Worm (Caenorhabditis elegans): ENCODE results near the gene C23G10.11.

The C23G10.11 gene

DNA sequence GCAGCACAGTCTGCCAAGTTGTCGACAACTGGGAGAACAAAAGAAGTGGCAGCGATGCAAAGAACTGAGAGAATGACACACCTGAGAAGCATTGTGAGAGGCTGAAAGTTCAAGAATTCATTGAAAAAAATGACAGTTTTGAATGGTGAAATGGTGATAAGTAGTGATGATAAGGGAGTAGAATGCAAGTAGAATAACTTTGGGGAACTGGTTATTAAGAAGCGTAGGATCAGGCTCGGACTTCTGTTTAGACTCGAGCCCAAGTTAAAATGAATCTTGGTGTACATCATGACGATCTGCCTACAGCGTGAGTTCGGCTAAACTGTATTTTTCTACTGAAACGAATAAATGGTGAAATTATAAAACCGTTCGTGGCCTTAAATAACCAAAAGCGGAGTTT, 36.8 kb downstream of the C23G10.11 start, which contains the start of gene F42A10.7:
Gene F42A10.7, minus strand, starts transcription at position 101 of the 400 bp plus-strand sequence.
- TF ChIP-seq aha-1 (tag) = peak; percentile 81
- TF ChIP-seq lir-3 (tag; optimal IDR thresholded peaks at IDR 0.05) = no peak

DNA sequence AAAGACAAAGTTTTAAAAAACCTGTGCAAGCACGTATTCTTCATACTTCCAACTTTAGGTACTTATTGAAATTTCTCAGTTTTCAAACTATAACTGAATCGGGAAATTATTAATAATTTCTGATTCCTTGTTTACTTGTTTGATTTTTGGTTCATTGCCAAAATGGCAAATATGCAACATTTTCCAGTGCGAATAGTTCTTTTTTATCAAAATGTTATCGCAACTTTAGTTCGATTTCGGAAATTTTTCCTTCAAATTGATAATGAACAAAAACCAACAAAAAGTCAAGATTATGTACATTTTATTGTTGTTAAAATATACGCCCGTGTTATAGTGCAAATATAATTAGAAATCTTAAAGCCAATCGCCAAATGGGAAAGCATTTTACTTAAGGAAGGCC, 37.7 kb downstream of the C23G10.11 start:
- TF ChIP-seq hmg-1.1 (GFP tag; IDR thresholded peaks at IDR 0.05) = no peak
- TF ChIP-seq dpl-1 (GFP tag; optimal IDR thresholded peaks at IDR 0.05) = no peak
- TF ChIP-seq pqm-1 (tag; optimal IDR thresholded peaks at IDR 0.05) = peak; percentile 3
- TF ChIP-seq rbr-2 (tag; optimal IDR thresholded peaks at IDR 0.05) = no peak
- TF ChIP-seq daf-16 (GFP tag; optimal IDR thresholded peaks at IDR 0.05) = no peak
- peak; percentile 10 for TF ChIP-seq daf-16 (tag; optimal IDR thresholded peaks at IDR 0.05)
- no peak for TF ChIP-seq lin-15B (tag; optimal IDR thresholded peaks at IDR 0.05)

DNA sequence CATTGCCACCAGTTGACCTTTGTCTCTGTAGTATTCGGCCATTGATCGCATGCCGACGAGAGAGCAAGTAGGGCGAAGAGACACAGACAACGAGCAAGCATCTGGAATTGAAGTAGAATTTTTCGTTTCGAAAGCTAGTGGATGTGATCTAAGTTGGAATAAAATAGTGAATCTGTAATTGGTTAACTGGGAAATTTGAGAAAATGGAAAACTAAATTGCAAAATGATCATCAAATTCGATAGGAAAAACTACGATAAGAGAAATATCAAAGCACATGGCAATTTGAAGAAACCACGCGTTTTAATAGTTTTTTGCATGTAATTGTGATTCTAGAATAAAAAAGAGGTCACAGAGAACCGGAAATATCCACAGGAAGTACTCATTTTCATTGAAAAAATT, 38.6 kb downstream of the C23G10.11 start, which contains the start of gene F42A10.6:
Gene F42A10.6, minus strand, starts transcription at position 101 of the 400 bp plus-strand sequence.
- TF ChIP-seq unc-62 (GFP tag; optimal IDR thresholded peaks at IDR 0.05 in 1 of 2) (peak in 1 of 2 experiments; percentile 57), unc-62 (tag; optimal IDR thresholded peaks at IDR 0.05) (no peak), snpc-4 (tag; optimal IDR thresholded peaks at IDR 0.05) (no peak), nhr-28 (tag; optimal IDR thresholded peaks at IDR 0.05) (peak; percentile 8), dmd-6 (GFP tag; IDR thresholded peaks at IDR 0.05) (peak; percentile 43), pqm-1 (tag; optimal IDR thresholded peaks at IDR 0.05) (peak; percentile 48), hmg-1.1 (GFP tag; IDR thresholded peaks at IDR 0.05) (no peak), lin-13 (GFP tag; optimal IDR thresholded peaks at IDR 0.05) (no peak), zfp-3 (GFP tag; conservative IDR thresholded peaks at IDR 0.05) (no peak), jun-1 (tag; optimal IDR thresholded peaks at IDR 0.05) (no peak)

DNA sequence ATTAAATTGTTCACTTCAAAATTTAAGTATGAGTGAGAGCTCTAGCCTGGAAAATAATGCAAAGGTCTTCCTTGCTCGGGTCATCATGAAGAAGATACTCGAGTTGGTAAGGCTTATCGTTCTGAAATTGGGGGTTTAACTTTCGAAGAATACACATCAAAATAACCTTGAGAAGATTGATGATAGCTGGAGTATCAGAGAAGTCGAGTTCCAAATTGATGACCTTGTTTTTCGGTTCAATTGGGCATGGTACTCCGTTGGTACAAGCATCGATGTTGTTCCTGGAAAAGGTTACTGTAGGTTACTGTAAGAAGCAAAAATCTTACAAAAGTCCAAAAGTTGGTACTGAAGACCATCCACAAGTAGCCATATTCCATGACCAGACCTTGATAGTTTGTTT, 39.2 kb downstream of the C23G10.11 start:
- no peak for TF ChIP-seq Y48G9A.11 (GFP tag; IDR thresholded peaks at IDR 0.05)
- no peak for TF ChIP-seq lsy-2 (tag; optimal IDR thresholded peaks at IDR 0.05)
- no peak for TF ChIP-seq ztf-11 (tag; optimal IDR thresholded peaks at IDR 0.05)

DNA sequence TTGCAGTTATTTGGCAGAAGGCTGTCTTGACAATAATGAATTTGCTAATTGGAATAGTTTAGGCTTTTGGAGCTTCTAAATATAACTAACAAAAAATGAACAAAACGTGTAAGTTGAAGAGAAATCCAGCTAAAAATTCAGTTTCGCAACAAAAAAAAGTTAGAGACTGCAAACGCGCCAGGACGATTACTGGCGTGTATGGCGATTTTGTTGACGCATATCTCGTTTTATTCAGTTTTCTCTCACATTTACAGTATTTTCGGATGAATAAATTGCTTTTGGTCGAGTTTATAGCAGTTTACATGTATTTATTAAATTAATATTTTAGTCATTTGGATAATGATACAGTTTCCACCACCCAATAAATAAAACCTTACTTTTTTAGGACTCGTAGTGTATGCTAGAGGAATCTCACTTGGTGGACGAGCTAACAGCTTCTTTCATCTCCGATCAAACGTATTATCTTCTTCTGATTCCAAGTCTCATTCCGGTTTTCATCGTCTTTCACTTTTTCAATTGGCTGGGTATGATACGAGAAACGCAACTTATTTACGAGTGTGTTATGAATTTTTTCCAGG, 42.3 kb downstream of the C23G10.11 start, which contains the start of the genes abcf-3 and F42A10.5:
Gene abcf-3, plus strand, starts transcription at position 384 of the 578 bp plus-strand sequence.
Gene F42A10.5, minus strand, starts transcription at position 458 of the 578 bp plus-strand sequence.
- TF ChIP-seq mes-2 (tag; optimal IDR thresholded peaks at IDR 0.05; ENCODE audit: poor library complexity, severe bottlenecking) (peak; percentile 79), fos-1 (tag; optimal IDR thresholded peaks at IDR 0.05) (no peak), egl-43 (GFP tag; IDR thresholded peaks at IDR 0.05) (no peak), mep-1 (tag; optimal IDR thresholded peaks at IDR 0.05) (peak; percentile 71), nhr-102 (tag; optimal IDR thresholded peaks at IDR 0.05) (peak; percentile 15), ceh-20 (GFP tag; IDR thresholded peaks at IDR 0.05) (no peak), lin-13 (GFP tag; optimal IDR thresholded peaks at IDR 0.05) (peak; percentile 23), nhr-77 (tag; optimal IDR thresholded peaks at IDR 0.05) (peak; percentile 72), madf-5 (GFP tag; IDR thresholded peaks at IDR 0.05) (no peak), lin-38 (GFP tag; IDR thresholded peaks at IDR 0.05) (no peak; the same call in 1 of the 2 replicates), pha-4 (GFP tag; IDR thresholded peaks at IDR 0.05) (no peak), pha-4 (tag; optimal IDR thresholded peaks at IDR 0.05) (peak; percentile 30), zip-11 (GFP tag; IDR thresholded peaks at IDR 0.05) (no peak), rbr-2 (tag; optimal IDR thresholded peaks at IDR 0.05) (peak; percentile 52), dve-1 (tag; optimal IDR thresholded peaks at IDR 0.05; ENCODE audit: insufficient read depth) (peak; percentile 72), ztf-7 (tag; optimal IDR thresholded peaks at IDR 0.05) (peak; percentile 4), hmg-1.1 (GFP tag; IDR thresholded peaks at IDR 0.05) (0 out of 2 replicates have a peak, but pooled peaks have one; percentile 29), T26A8.4 (GFP tag; IDR thresholded peaks at IDR 0.05) (peak; percentile 29; the same call in 1 of the 2 replicates), daf-16 (GFP tag; optimal IDR thresholded peaks at IDR 0.05) (no peak), daf-16 (tag; optimal IDR thresholded peaks at IDR 0.05) (peak; percentile 22), nhr-42 (GFP tag; IDR thresholded peaks at IDR 0.05) (no peak), F37D6.2 (tag; optimal IDR thresholded peaks at IDR 0.05) (peak; percentile 36), hlh-11 (tag; optimal IDR thresholded peaks at IDR 0.05) (peak; percentile 56), lsy-2 (tag; optimal IDR thresholded peaks at IDR 0.05) (peak in 1 of 2 experiments; percentile 84), daf-12 (tag; optimal IDR thresholded peaks at IDR 0.05) (no peak), F44E2.7 (GFP tag; IDR thresholded peaks at IDR 0.05) (no peak), F26F4.8 (GFP tag; conservative IDR thresholded peaks at IDR 0.05) (no peak), unc-39 (tag; optimal IDR thresholded peaks at IDR 0.05) (no peak), ctbp-1 (GFP tag; IDR thresholded peaks at IDR 0.05) (no peak), skn-1 (tag; optimal IDR thresholded peaks at IDR 0.05) (no peak)
